Fruit fly (Drosophila melanogaster) whole organism: Measurements from ENCODE around the gene CG32668.

Experiments used
- CG8478 ChIP-seq: fragments of >200 bp; optimal IDR thresholded peaks from 2 replicates; lab custom pipeline; 2018; ENCODE audit warnings: inconsistent platforms
- psq ChIP-seq: fragments of >200 bp; optimal IDR thresholded peaks from 2 replicates; lab custom pipeline; 2017
- usp ChIP-seq: fragments of >200 bp; optimal IDR thresholded peaks from 2 replicates; lab custom pipeline; 2017; ENCODE audit warnings: missing biosample characterization, missing genetic modification characterization, mixed read lengths

DNA sequence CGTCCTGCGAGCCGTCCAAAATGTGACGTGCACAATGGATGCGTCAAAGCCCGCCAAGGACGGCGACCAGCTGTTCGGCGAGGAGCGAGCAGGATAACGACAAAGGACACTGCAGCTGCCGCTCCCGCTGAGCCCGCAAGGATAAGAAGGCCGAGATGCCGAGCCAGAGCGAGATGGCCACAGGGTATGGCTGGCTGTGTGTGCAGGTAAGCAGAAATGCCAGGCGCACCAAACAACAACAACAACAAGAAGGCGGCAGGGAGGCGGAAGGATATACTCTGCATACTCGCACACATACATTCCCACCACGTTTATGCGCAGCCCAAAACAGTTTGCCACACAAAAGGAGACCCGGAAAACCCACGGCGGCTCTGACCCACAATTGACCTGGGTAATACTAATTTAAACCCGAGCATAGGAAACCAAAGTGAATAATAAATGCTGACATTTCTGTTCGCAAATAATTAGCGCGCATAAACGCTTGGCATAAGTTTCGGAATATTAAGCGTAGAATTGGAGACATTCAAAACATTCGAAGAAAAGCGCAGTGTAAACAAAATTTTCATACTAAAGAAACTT is 12.9 kb downstream of the CG32668 start:
- TF ChIP-seq CG8478 (lab: Kevin White, UChicago) (no peak), psq (lab: Kevin White, UChicago) (no peak), usp (GFP tag; lab: Kevin White, UChicago) (no peak)
